Worm (Caenorhabditis elegans): ENCODE results near the gene F58F9.9.

Gene F58F9.9

DNA sequence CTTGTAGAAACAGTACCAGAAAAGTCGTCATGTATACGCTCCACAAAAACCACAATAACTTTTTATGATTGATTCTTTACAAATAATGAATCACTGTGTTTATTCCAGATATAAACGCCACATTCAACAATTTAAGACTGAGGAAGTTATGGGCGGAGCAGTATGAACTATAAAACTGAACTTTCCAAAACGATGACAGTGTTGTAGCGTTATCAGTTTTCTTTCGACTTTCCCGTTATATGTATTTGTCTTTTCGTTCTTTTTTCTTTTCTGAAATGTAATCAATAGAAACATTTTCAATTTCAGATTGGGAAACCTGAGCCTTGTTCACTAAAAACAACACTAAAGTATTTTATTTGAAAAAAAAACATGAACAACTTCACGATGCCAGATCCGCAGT, 23.0 kb upstream of the F58F9.9 start, which contains the start of gene C49A9.9:
C49A9.9 (plus strand) TSS at position 307 of the 400 bp plus-strand sequence.
- TF ChIP-seq attf-5 (GFP tag; optimal IDR thresholded peaks at IDR 0.05) (no peak), nhr-80 (tag; optimal IDR thresholded peaks at IDR 0.05) (peak; percentile 40)

ce11 chrIV:6217503-6217902, 22.6 kb upstream of the F58F9.9 start:
- no peak for TF ChIP-seq mel-28 (tag; optimal IDR thresholded peaks at IDR 0.05; ENCODE audit: borderline replicate concordance)
- no peak for TF ChIP-seq bed-1 (GFP tag; IDR thresholded peaks at IDR 0.05)
- TF ChIP-seq dox-1 (GFP tag; IDR thresholded peaks at IDR 0.05): no peak
- TF ChIP-seq rec-8 (tag; optimal IDR thresholded peaks at IDR 0.05): no peak
- no peak for TF ChIP-seq ceh-100 (GFP tag; IDR thresholded peaks at IDR 0.05)
- no peak for TF ChIP-seq F23B12.7 (tag; optimal IDR thresholded peaks at IDR 0.05; ENCODE audit: insufficient read depth)
- no peak for TF ChIP-seq Y79H2A.3 (GFP tag; conservative IDR thresholded peaks at IDR 0.05)
- TF ChIP-seq attf-5 (GFP tag; optimal IDR thresholded peaks at IDR 0.05): no peak
- no peak for TF ChIP-seq rcor-1 (GFP tag; IDR thresholded peaks at IDR 0.05)
- TF ChIP-seq F39B2.1 (GFP tag; IDR thresholded peaks at IDR 0.05): no peak
- no peak for TF ChIP-seq tbp1 (GFP tag; optimal IDR thresholded peaks at IDR 0.05)
- no peak for TF ChIP-seq repo-1 (tag; optimal IDR thresholded peaks at IDR 0.05)

DNA sequence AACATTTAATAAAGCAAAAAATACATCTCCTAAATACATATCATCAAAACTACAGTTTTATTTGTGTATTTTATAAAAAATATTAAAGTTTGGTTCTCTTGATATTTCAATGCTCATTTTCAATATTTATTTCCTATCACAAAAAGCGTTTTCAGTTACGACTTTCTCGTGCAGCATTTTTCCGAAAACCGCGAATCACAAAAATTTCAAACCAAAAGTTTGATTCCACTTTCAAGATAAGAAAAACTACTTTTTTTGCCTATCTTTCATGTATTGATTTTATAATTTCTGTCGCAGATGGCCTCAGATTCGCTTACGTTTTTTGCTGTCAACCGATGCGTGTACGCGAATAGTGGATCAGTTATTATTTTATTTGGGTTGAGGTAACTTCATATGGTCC, 20.7 kb upstream of the F58F9.9 start, which contains the start of gene C49A9.4:
C49A9.4 (plus strand) TSS at position 265 of the 400 bp plus-strand sequence.
- no peak for TF ChIP-seq ztf-26 (tag; optimal IDR thresholded peaks at IDR 0.05)
- TF ChIP-seq nhr-80 (tag; optimal IDR thresholded peaks at IDR 0.05): peak; percentile 58
- no peak for TF ChIP-seq pha-4 (tag; optimal IDR thresholded peaks at IDR 0.05)
- TF ChIP-seq hrde-1 (tag; optimal IDR thresholded peaks at IDR 0.05; ENCODE audit: borderline replicate concordance): no peak
- TF ChIP-seq let-526 (GFP tag; IDR thresholded peaks at IDR 0.05): no peak
- TF ChIP-seq ekl-4 (GFP tag; IDR thresholded peaks at IDR 0.05): no peak
- TF ChIP-seq ztf-3 (GFP tag; optimal IDR thresholded peaks at IDR 0.05): no peak

DNA sequence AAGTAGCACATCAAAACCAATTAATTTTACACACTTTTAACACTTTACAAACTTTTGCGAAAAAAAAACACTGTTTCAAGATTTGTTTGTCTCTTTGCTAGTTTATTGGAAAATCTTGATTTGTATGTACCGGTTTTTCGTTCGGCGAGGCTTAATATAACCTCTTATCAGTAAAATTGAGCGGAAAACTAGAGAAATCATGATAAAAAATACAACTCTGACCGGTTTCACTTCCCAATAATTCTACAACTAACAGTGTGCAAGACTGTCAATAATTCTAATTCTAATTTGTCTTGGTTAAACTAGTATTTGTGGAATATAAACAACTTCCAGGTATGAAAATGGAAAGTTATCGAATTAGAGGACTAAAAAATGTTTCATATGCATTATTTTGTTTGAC, 18.2 kb upstream of the F58F9.9 start, which contains the start of gene C49A9.3:
C49A9.3 (plus strand) TSS at position 212 of the 400 bp plus-strand sequence.
- TF ChIP-seq ztf-28 (GFP tag; IDR thresholded peaks at IDR 0.05): no peak
- TF ChIP-seq nhr-80 (tag; optimal IDR thresholded peaks at IDR 0.05): peak; percentile 64

ce11 chrIV:6225143-6225542, 14.9 kb upstream of the F58F9.9 start, which contains the start of gene C49A9.2:
TSS of gene C49A9.2 (plus strand) at chrIV:6225443.
- TF ChIP-seq lin-35 (GFP tag; optimal IDR thresholded peaks at IDR 0.05): no peak
- peak; percentile 38 for TF ChIP-seq nhr-80 (tag; optimal IDR thresholded peaks at IDR 0.05)
- TF ChIP-seq D2030.7 (GFP tag; IDR thresholded peaks at IDR 0.05): no peak

ce11 chrIV:6227974-6228373, 12.1 kb upstream of the F58F9.9 start, which contains the start of gene C49A9.1:
TSS of gene C49A9.1 (plus strand) at chrIV:6228190.
- TF ChIP-seq ceh-27 (GFP tag; optimal IDR thresholded peaks at IDR 0.05) (no peak), nhr-80 (tag; optimal IDR thresholded peaks at IDR 0.05) (peak; percentile 19)

DNA sequence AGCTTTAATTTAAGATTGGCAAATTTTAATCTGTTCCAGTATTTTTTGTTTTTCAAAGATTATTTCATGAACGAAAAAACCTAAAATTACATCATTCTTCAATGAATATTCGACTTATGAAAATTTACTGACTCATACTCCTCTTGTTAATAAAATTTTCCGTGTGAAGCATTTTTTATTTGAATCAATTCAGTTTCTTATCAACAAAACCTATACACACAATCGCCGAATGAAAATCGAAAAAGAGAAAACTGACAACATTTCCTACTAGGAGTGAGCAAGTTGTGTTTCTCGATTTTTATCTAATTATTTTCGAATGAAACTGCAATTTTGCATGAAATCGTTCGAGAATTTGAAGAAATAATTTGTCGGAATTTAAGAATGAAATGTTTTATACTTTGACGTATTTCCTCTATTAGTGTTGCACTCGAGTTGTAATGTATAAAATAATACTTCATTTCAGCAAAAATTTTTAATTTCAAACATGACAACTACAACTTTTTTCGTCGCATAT, 9.5 kb upstream of the F58F9.9 start, which contains the start of gene F58F9.4:
F58F9.4 (plus strand) TSS at position 464 of the 514 bp plus-strand sequence.
- TF ChIP-seq nhr-80 (tag; optimal IDR thresholded peaks at IDR 0.05) (peak; percentile 37), nfyb-1 (GFP tag; IDR thresholded peaks at IDR 0.05) (no peak)
